Worm (Caenorhabditis elegans) whole organism, early embryonic: Measurements from ENCODE around the gene mogs-1.

ENCODE experiments used
- ama-1 ChIP-seq: fragments of 150-350 bp; optimal IDR thresholded peaks from 2 replicates; lab custom pipeline; 2014
- ceh-13 ChIP-seq: fragments of 200-800 bp; sonication (Bioruptor generic); optimal IDR thresholded peaks from 2 replicates; lab custom pipeline; 2018; ENCODE audit warnings: mild to moderate bottlenecking, missing genetic modification characterization, missing compliant biosample characterization
- hnd-1 ChIP-seq: sonication (generic microtip); optimal IDR thresholded peaks from 2 replicates; lab custom pipeline; 2016; ENCODE audit warnings: missing genetic modification characterization, missing compliant biosample characterization
- sea-1 ChIP-seq: fragments of 200-800 bp; sonication (Bioruptor generic); conservative IDR thresholded peaks from 2 replicates; pipeline ENCODE4 v1.3.6; 2022; ENCODE audit warnings: missing genetic modification characterization, missing compliant biosample characterization

DNA sequence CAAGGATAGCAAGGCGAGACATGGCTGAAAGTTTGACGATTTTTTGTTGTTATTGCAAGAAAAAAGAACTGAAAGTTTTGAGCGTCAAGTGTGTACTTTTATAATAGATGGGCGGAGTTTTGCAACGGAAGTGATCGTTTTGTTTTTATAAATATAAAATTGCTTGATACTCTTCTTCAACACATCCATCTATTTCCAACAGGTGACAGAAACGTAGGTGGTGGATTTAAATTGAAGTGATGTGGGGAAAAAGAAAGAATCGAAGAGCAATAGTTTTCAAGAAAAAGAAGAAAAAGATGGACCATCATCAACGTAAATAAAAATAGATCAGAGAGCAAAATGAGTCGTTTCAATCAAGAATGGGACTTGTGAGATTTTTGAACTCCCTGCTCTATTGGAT, 45.3 kb upstream of the mogs-1 start, which contains the start of gene ttr-17:
- TF ChIP-seq ceh-13 (GFP tag; lab: Kevin White, UChicago) (no peak), ama-1 (lab: Kevin White, UChicago) (no peak), hnd-1 (tag; lab: Kevin White, UChicago) (no peak), sea-1 (GFP tag; lab: Robert Waterston, UW) (no peak)
